Worm (Caenorhabditis elegans) whole organism, L4/young adult: ENCODE results near the gene Y49E10.10.

Source experiments
- W03F9.2 ChIP-seq: fragments of 150-350 bp; optimal IDR thresholded peaks from 2 replicates; lab custom pipeline; 2014; ENCODE audit warnings: missing biosample characterization, missing genetic modification characterization
- dao-5 ChIP-seq: sonication (generic microtip); optimal IDR thresholded peaks from 2 replicates; lab custom pipeline; 2016; ENCODE audit warnings: missing genotype, missing genetic modification characterization, moderate library complexity, missing compliant biosample characterization
- him-1 ChIP-seq: sonication (generic microtip); optimal IDR thresholded peaks from 2 replicates; lab custom pipeline; 2016; ENCODE audit warnings: missing genotype, missing genetic modification reagents, missing genetic modification characterization, missing compliant biosample characterization

- TF ChIP-seq dao-5 (tag; lab: Kevin White, UChicago) (no peak), him-1 (no peak), W03F9.2 (tag; lab: Kevin White, UChicago) (no peak)
Observed at ce11 chrIII:12434104-12434503, 38.8 kb downstream of the Y49E10.10 start, which contains the start of gene Y49E10.27.
